Worm (Caenorhabditis elegans): Measurements from ENCODE around the gene pnc-1.

ce11 chrIV:162530-162929, 21.8 kb upstream of the pnc-1 start, which contains the start of gene Y38C1AA.6:
- no peak for TF ChIP-seq ces-1 (GFP tag; optimal IDR thresholded peaks at IDR 0.05)
- TF ChIP-seq cnd-1 (tag; optimal IDR thresholded peaks at IDR 0.05), result no peak
- TF ChIP-seq unc-62 (GFP tag; optimal IDR thresholded peaks at IDR 0.05), result no peak
- no peak for TF ChIP-seq ceh-43 (GFP tag; optimal IDR thresholded peaks at IDR 0.05)
- TF ChIP-seq blmp-1 (tag; optimal IDR thresholded peaks at IDR 0.05), result no peak
- TF ChIP-seq lsy-2 (tag; optimal IDR thresholded peaks at IDR 0.05), result no peak
- no peak for TF ChIP-seq unc-39 (tag; optimal IDR thresholded peaks at IDR 0.05)
- TF ChIP-seq snpc-4 (tag; optimal IDR thresholded peaks at IDR 0.05), result no peak
- TF ChIP-seq lin-13 (tag; optimal IDR thresholded peaks at IDR 0.05), result no peak
- TF ChIP-seq ztf-11 (tag; optimal IDR thresholded peaks at IDR 0.05), result no peak
- no peak for TF ChIP-seq sptf-1 (tag; optimal IDR thresholded peaks at IDR 0.05)

All from whole organism, mixed stage, embryonic.